Worm (Caenorhabditis elegans) whole organism, early embryonic: Measurements from ENCODE around the gene C01G10.1.

Experiments used
- B0310.2 ChIP-seq: sonication (generic microtip); optimal IDR thresholded peaks from 2 replicates; lab custom pipeline; 2016; ENCODE audit warnings: mild to moderate bottlenecking, missing genetic modification characterization, missing compliant biosample characterization
- F13C5.2 ChIP-seq: sonication (generic microtip); optimal IDR thresholded peaks from 2 replicates; lab custom pipeline; 2017; ENCODE audit warnings: mild to moderate bottlenecking, missing genetic modification characterization, inconsistent platforms, missing compliant biosample characterization
- aly-1 ChIP-seq: sonication (generic microtip); optimal IDR thresholded peaks from 2 replicates; lab custom pipeline; 2016; ENCODE audit warnings: missing genetic modification characterization, missing compliant biosample characterization
- ama-1 ChIP-seq: fragments of 150-350 bp; optimal IDR thresholded peaks from 2 replicates; lab custom pipeline; 2014
- ceh-13 ChIP-seq: fragments of 200-800 bp; sonication (Bioruptor generic); optimal IDR thresholded peaks from 2 replicates; lab custom pipeline; 2018; ENCODE audit warnings: mild to moderate bottlenecking, missing genetic modification characterization, missing compliant biosample characterization
- ceh-36 ChIP-seq: sonication (generic microtip); optimal IDR thresholded peaks from 2 replicates; lab custom pipeline; 2016; ENCODE audit warnings: missing genetic modification characterization, inconsistent platforms, missing compliant biosample characterization
- ets-7 ChIP-seq: sonication (generic microtip); optimal IDR thresholded peaks from 2 replicates; lab custom pipeline; 2016; ENCODE audit warnings: missing genotype, missing genetic modification characterization, missing compliant biosample characterization
- flt-1 ChIP-seq: fragments of 200-800 bp; sonication (Bioruptor generic); IDR thresholded peaks from 2 replicates; pipeline ENCODE4 v1.3.6; 2022; ENCODE audit warnings: missing genetic modification characterization, missing compliant biosample characterization
- hmbx-1 ChIP-seq: sonication (generic microtip); optimal IDR thresholded peaks from 2 replicates; lab custom pipeline; 2016; ENCODE audit warnings: mild to moderate bottlenecking, missing genetic modification characterization, missing compliant biosample characterization
- hmg-4 ChIP-seq: fragments of 200-800 bp; sonication (Bioruptor generic); optimal IDR thresholded peaks from 2 replicates; lab custom pipeline; 2018; ENCODE audit warnings: mild to moderate bottlenecking, missing genetic modification characterization, missing compliant biosample characterization
- hnd-1 ChIP-seq: sonication (generic microtip); optimal IDR thresholded peaks from 2 replicates; lab custom pipeline; 2016; ENCODE audit warnings: missing genetic modification characterization, missing compliant biosample characterization
- pes-1 ChIP-seq: fragments of 200-800 bp; sonication (Bioruptor generic); IDR thresholded peaks from 2 replicates; pipeline ENCODE4 v1.3.6; 2022; ENCODE audit warnings: missing genetic modification reagents, missing genetic modification characterization, missing compliant biosample characterization
- scrt-1 ChIP-seq: fragments of 200-800 bp; sonication (Bioruptor generic); IDR thresholded peaks from 2 replicates; pipeline ENCODE4 v1.3.6; 2022; ENCODE audit warnings: missing genetic modification characterization, missing compliant biosample characterization
- sea-1 ChIP-seq: fragments of 200-800 bp; sonication (Bioruptor generic); conservative IDR thresholded peaks from 2 replicates; pipeline ENCODE4 v1.3.6; 2022; ENCODE audit warnings: missing genetic modification characterization, missing compliant biosample characterization
- tbx-11 ChIP-seq: fragments of 200-800 bp; sonication (Bioruptor generic); IDR thresholded peaks from 2 replicates; pipeline ENCODE4 v1.3.6; 2022; ENCODE audit warnings: missing genetic modification characterization, missing compliant biosample characterization
- tbx-37 ChIP-seq: fragments of 200-800 bp; sonication (Bioruptor generic); conservative IDR thresholded peaks from 2 replicates; pipeline ENCODE4 v1.3.6; 2022; ENCODE audit warnings: missing genetic modification reagents, missing genetic modification characterization, missing compliant biosample characterization
- tra-4 ChIP-seq: sonication (generic microtip); optimal IDR thresholded peaks from 2 replicates; lab custom pipeline; 2017; ENCODE audit warnings: missing genetic modification characterization, missing compliant biosample characterization

Gene C01G10.1

ce11 chrV:15068378-15068777 is 31.2 kb upstream of the C01G10.1 start, which contains the start of gene dnj-3:
TSS of gene dnj-3 (plus strand) at chrV:15068678.
- no peak for TF ChIP-seq tbx-11 (GFP tag; lab: Robert Waterston, UW)
- no peak for TF ChIP-seq tra-4
- no peak for TF ChIP-seq scrt-1 (GFP tag; lab: Robert Waterston, UW)
- TF ChIP-seq ama-1 (lab: Kevin White, UChicago), result no peak
- TF ChIP-seq tbx-37 (GFP tag; lab: Robert Waterston, UW), result no peak
- no peak for TF ChIP-seq aly-1
- TF ChIP-seq F13C5.2, result no peak
- TF ChIP-seq ceh-36 (tag; lab: Kevin White, UChicago), result no peak
- TF ChIP-seq flt-1 (GFP tag; lab: Robert Waterston, UW), result no peak
- TF ChIP-seq hmbx-1 (tag; lab: Kevin White, UChicago), result no peak
- TF ChIP-seq sea-1 (GFP tag; lab: Robert Waterston, UW), result no peak
- TF ChIP-seq B0310.2 (tag; lab: Kevin White, UChicago), result no peak
- TF ChIP-seq pes-1 (GFP tag; lab: Robert Waterston, UW), result no peak

- TF ChIP-seq tbx-37 (GFP tag; lab: Robert Waterston, UW), result no peak
- no peak for TF ChIP-seq ets-7
- TF ChIP-seq hmg-4 (GFP tag; lab: Kevin White, UChicago), result no peak
- no peak for TF ChIP-seq B0310.2 (tag; lab: Kevin White, UChicago)
- no peak for TF ChIP-seq pes-1 (GFP tag; lab: Robert Waterston, UW)
- TF ChIP-seq hnd-1 (tag; lab: Kevin White, UChicago), result no peak
- TF ChIP-seq tbx-11 (GFP tag; lab: Robert Waterston, UW), result no peak
- TF ChIP-seq ceh-13, result no peak
- no peak for TF ChIP-seq sea-1 (GFP tag; lab: Robert Waterston, UW)
- no peak for TF ChIP-seq tra-4
- no peak for TF ChIP-seq ceh-36 (tag; lab: Kevin White, UChicago)
- TF ChIP-seq ama-1 (lab: Kevin White, UChicago), result no peak
- TF ChIP-seq hmbx-1 (tag; lab: Kevin White, UChicago), result no peak
- no peak for TF ChIP-seq scrt-1 (GFP tag; lab: Robert Waterston, UW)
- no peak for TF ChIP-seq flt-1 (GFP tag; lab: Robert Waterston, UW)
- no peak for TF ChIP-seq F13C5.2
- TF ChIP-seq aly-1, result no peak
These were observed 30.0 kb upstream of the C01G10.1 start for ce11 chrV:15069435-15069985.

ce11 chrV:15071015-15071810 is 28.3 kb upstream of the C01G10.1 start, which contains the start of gene unc-76:
TSS of gene unc-76 (plus strand) at chrV:15071760.
- TF ChIP-seq tra-4 (no peak), aly-1 (peak; percentile 14), B0310.2 (tag; lab: Kevin White, UChicago) (no peak), pes-1 (GFP tag; lab: Robert Waterston, UW) (no peak), hmbx-1 (tag; lab: Kevin White, UChicago) (no peak), scrt-1 (GFP tag; lab: Robert Waterston, UW) (no peak), tbx-37 (GFP tag; lab: Robert Waterston, UW) (no peak), ceh-13 (no peak), ets-7 (no peak), hmg-4 (GFP tag; lab: Kevin White, UChicago) (peak; percentile 53), F13C5.2 (no peak), flt-1 (GFP tag; lab: Robert Waterston, UW) (no peak)

- TF ChIP-seq ceh-13, result no peak
- TF ChIP-seq pes-1 (GFP tag; lab: Robert Waterston, UW), result no peak
- TF ChIP-seq aly-1, result no peak
- no peak for TF ChIP-seq ama-1 (lab: Kevin White, UChicago)
- TF ChIP-seq tbx-11 (GFP tag; lab: Robert Waterston, UW), result 0 out of 2 replicates have a peak, but pooled peaks have one; percentile 24
These were observed 26.8 kb upstream of the C01G10.1 start for ce11 chrV:15072738-15073137.

ce11 chrV:15074907-15075306 is 24.6 kb upstream of the C01G10.1 start:
- no peak for TF ChIP-seq tbx-11 (GFP tag; lab: Robert Waterston, UW)
- no peak for TF ChIP-seq F13C5.2
- no peak for TF ChIP-seq tbx-37 (GFP tag; lab: Robert Waterston, UW)
- no peak for TF ChIP-seq hmg-4 (GFP tag; lab: Kevin White, UChicago)
- TF ChIP-seq scrt-1 (GFP tag; lab: Robert Waterston, UW), result no peak
- TF ChIP-seq ceh-36 (tag; lab: Kevin White, UChicago), result no peak
- TF ChIP-seq flt-1 (GFP tag; lab: Robert Waterston, UW), result no peak
- TF ChIP-seq hnd-1 (tag; lab: Kevin White, UChicago), result no peak
- TF ChIP-seq ama-1 (lab: Kevin White, UChicago), result no peak
- no peak for TF ChIP-seq B0310.2 (tag; lab: Kevin White, UChicago)
- no peak for TF ChIP-seq ceh-13
- no peak for TF ChIP-seq sea-1 (GFP tag; lab: Robert Waterston, UW)
- no peak for TF ChIP-seq hmbx-1 (tag; lab: Kevin White, UChicago)
- no peak for TF ChIP-seq pes-1 (GFP tag; lab: Robert Waterston, UW)
- TF ChIP-seq ets-7, result no peak

- TF ChIP-seq scrt-1 (GFP tag; lab: Robert Waterston, UW) (no peak), aly-1 (no peak), hmbx-1 (tag; lab: Kevin White, UChicago) (no peak), tra-4 (no peak), hmg-4 (GFP tag; lab: Kevin White, UChicago) (no peak), ets-7 (no peak), tbx-11 (GFP tag; lab: Robert Waterston, UW) (no peak), B0310.2 (tag; lab: Kevin White, UChicago) (no peak), ama-1 (lab: Kevin White, UChicago) (no peak), pes-1 (GFP tag; lab: Robert Waterston, UW) (no peak), sea-1 (GFP tag; lab: Robert Waterston, UW) (no peak), ceh-13 (no peak)
These were observed 21.0 kb upstream of the C01G10.1 start for ce11 chrV:15078560-15078959.

ce11 chrV:15082291-15082690 is 17.3 kb upstream of the C01G10.1 start, which contains the start of the genes C01G10.10 and C01G10.9:
TSS of gene C01G10.10 (minus strand) at chrV:15082441.
TSS of gene C01G10.9 (plus strand) at chrV:15082530.
- no peak for TF ChIP-seq hmbx-1 (tag; lab: Kevin White, UChicago)
- peak; percentile 60 for TF ChIP-seq tbx-37 (GFP tag; lab: Robert Waterston, UW)
- TF ChIP-seq flt-1 (GFP tag; lab: Robert Waterston, UW), result no peak
- TF ChIP-seq tra-4, result peak; percentile 4
- TF ChIP-seq ceh-36 (tag; lab: Kevin White, UChicago), result no peak
- TF ChIP-seq F13C5.2, result peak; percentile 31
- TF ChIP-seq sea-1 (GFP tag; lab: Robert Waterston, UW), result no peak
- TF ChIP-seq pes-1 (GFP tag; lab: Robert Waterston, UW), result no peak
